Fruit fly (Drosophila melanogaster): Measurements from ENCODE around the gene CG18048.

DNA sequence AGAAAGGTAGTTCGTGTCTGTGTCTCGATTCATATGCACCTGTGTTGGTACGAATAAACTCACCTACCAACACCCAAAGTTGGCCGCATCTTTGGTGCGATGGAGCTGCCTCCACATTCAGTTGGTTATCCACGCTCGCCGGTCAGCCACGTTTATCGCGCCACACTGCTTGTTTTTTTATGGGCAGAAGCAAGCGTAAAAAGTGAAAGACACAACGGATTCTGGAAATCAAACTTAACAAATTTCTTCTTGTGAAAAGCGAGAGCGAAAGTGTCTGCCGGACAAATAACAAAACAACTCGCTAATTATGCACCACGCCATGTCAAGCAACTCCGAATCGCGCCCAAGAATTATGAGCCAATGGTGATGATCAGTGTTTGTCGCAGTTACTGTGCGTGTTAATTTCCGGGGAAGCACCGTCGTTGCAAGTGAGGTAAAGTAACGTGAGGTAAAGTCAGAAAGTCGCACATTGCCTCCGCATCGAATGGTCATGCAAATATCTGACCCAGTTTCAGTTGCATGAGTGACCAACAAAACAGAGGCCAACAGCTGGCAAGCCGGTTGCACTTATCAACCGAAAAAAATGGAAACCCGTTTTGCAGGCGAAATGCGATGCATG lies 34.2 kb upstream of the CG18048 start, which contains the start of gene Osi17:
- no peak for TF ChIP-seq dl (GFP tag; optimal IDR thresholded peaks at IDR 0.05; ENCODE audit: insufficient read depth in 1 of 2, partially characterized antibody in 2 of 2)
- TF ChIP-seq h (GFP tag; optimal IDR thresholded peaks at IDR 0.05): no peak
- TF ChIP-seq OdsH (GFP tag; optimal IDR thresholded peaks at IDR 0.05): no peak
- no peak for TF ChIP-seq lola (GFP tag; optimal IDR thresholded peaks at IDR 0.05)
- TF ChIP-seq Mio (GFP tag; optimal IDR thresholded peaks at IDR 0.05): no peak
- no peak for TF ChIP-seq psq (GFP tag; optimal IDR thresholded peaks at IDR 0.05)
- TF ChIP-seq brk (GFP tag; optimal IDR thresholded peaks at IDR 0.05): no peak
- TF ChIP-seq Hnf4 (GFP tag; optimal IDR thresholded peaks at IDR 0.05): no peak

Data from whole organism, wandering third instar larva.